Worm (Caenorhabditis elegans): ENCODE measurements around the gene T26H5.11.

The T26H5.11 gene

DNA sequence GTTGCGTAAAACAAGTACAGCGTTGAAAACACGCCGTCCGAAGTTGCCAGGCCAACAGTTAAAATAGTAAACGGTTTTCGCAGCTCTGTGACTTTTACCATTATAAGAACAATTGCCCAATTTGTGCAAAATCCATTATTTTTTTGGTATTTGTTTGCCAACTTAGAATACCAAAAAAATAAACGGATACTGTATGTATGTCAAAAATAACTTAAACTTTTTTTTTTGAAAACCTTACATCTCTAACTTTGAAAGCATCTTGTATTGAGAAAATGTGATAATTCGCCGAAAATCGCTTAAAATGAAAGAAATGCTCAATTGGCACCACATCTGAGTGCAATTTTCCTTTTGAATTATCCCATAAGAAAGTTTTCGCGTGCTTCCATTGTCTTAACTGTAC lies 45.4 kb downstream of the T26H5.11 start, which contains the start of gene fbxa-199:
Gene fbxa-199, minus strand, starts transcription at position 101 of the 400 bp plus-strand sequence.
- TF ChIP-seq lin-11 (tag; optimal IDR thresholded peaks at IDR 0.05) (no peak), hlh-13 (GFP tag; optimal IDR thresholded peaks at IDR 0.05) (no peak), ceh-45 (GFP tag; IDR thresholded peaks at IDR 0.05) (no peak), nhr-11 (tag; optimal IDR thresholded peaks at IDR 0.05) (no peak), ceh-34 (tag; optimal IDR thresholded peaks at IDR 0.05) (no peak), ceh-6 (GFP tag; optimal IDR thresholded peaks at IDR 0.05) (no peak), elt-4 (tag; optimal IDR thresholded peaks at IDR 0.05) (no peak), npax-4 (tag; optimal IDR thresholded peaks at IDR 0.05) (no peak), hlh-15 (tag; optimal IDR thresholded peaks at IDR 0.05) (no peak), ceh-22 (tag; optimal IDR thresholded peaks at IDR 0.05) (no peak), unc-86 (tag; optimal IDR thresholded peaks at IDR 0.05) (no peak), fkh-10 (GFP tag; optimal IDR thresholded peaks at IDR 0.05) (no peak), madf-2 (tag; optimal IDR thresholded peaks at IDR 0.05) (no peak), ref-2 (tag; optimal IDR thresholded peaks at IDR 0.05) (no peak), fax-1 (tag; optimal IDR thresholded peaks at IDR 0.05) (no peak), fkh-6 (tag; optimal IDR thresholded peaks at IDR 0.05) (no peak), tbx-2 (tag; optimal IDR thresholded peaks at IDR 0.05) (no peak)

DNA sequence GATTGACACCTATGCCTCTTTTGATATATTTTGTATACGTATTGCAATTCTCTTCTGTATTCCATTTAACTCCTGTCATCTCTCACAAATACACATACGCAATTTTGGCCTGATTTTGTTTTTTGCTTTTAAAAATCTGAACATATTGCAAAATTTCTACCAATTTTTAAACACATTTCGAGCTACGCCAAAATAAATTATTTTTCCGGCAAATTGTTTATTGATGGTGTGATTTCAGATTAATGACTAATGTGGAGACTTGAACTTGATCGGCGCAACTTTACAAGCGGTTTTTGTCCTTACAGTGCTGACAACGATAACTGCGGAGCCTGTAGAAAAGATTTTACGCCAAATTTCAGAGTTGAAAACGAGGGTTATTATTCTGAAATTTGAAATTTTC lies 46.9 kb downstream of the T26H5.11 start:
- TF ChIP-seq eyg-1 (tag; optimal IDR thresholded peaks at IDR 0.05) (no peak), ceh-48 (tag; optimal IDR thresholded peaks at IDR 0.05) (no peak), fkh-10 (GFP tag; optimal IDR thresholded peaks at IDR 0.05) (no peak), sox-4 (tag; optimal IDR thresholded peaks at IDR 0.05) (no peak), mec-3 (tag; optimal IDR thresholded peaks at IDR 0.05; ENCODE audit: borderline replicate concordance) (no peak), pat-9 (tag; optimal IDR thresholded peaks at IDR 0.05) (no peak), pax-1 (tag; optimal IDR thresholded peaks at IDR 0.05) (no peak), ceh-6 (GFP tag; optimal IDR thresholded peaks at IDR 0.05) (no peak), pha-2 (tag; optimal IDR thresholded peaks at IDR 0.05) (no peak), nfya-1 (tag; optimal IDR thresholded peaks at IDR 0.05) (no peak), hlh-6 (tag; optimal IDR thresholded peaks at IDR 0.05) (no peak), sox-2 (GFP tag; IDR thresholded peaks at IDR 0.05) (no peak), fkh-6 (tag; optimal IDR thresholded peaks at IDR 0.05) (no peak)

DNA sequence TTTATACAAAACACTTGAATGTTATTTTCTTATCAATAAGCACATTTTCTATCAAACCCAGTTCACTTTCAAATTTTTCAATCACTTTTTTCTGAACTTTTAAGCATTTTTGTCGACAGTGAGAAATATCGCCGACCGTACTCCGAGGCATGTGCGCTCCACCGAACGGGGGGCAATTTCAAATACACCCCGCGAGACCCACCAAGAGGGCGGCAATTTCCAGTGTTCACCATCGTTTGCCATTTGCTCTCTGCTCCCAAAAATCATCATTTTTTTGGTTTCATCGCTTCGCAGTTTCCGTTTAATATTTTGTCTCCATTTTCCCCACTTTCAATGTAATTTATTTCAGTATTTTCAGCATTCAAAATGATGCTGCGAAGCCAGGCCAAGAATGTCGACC lies 48.7 kb downstream of the T26H5.11 start, which contains the start of gene cyb-3:
Gene cyb-3, plus strand, starts transcription at position 350 of the 400 bp plus-strand sequence.
- TF ChIP-seq ceh-31 (tag; optimal IDR thresholded peaks at IDR 0.05) (no peak), ahr-1 (tag; optimal IDR thresholded peaks at IDR 0.05) (no peak), odd-2 (tag; optimal IDR thresholded peaks at IDR 0.05) (no peak), sox-4 (tag; optimal IDR thresholded peaks at IDR 0.05) (no peak), ets-4 (tag; optimal IDR thresholded peaks at IDR 0.05) (no peak), tbx-7 (tag; optimal IDR thresholded peaks at IDR 0.05) (no peak), pax-1 (tag; optimal IDR thresholded peaks at IDR 0.05) (no peak), mec-3 (tag; optimal IDR thresholded peaks at IDR 0.05; ENCODE audit: borderline replicate concordance) (no peak), ceh-48 (tag; optimal IDR thresholded peaks at IDR 0.05) (no peak), npax-4 (tag; optimal IDR thresholded peaks at IDR 0.05) (no peak), hlh-8 (tag; optimal IDR thresholded peaks at IDR 0.05) (no peak), unc-55 (GFP tag; optimal IDR thresholded peaks at IDR 0.05) (no peak), ref-2 (tag; optimal IDR thresholded peaks at IDR 0.05) (no peak), sdc-2 (tag; optimal IDR thresholded peaks at IDR 0.05) (no peak), hlh-15 (tag; optimal IDR thresholded peaks at IDR 0.05) (no peak), ceh-14 (tag; optimal IDR thresholded peaks at IDR 0.05) (no peak), F13H6.1 (tag; optimal IDR thresholded peaks at IDR 0.05) (no peak)

DNA sequence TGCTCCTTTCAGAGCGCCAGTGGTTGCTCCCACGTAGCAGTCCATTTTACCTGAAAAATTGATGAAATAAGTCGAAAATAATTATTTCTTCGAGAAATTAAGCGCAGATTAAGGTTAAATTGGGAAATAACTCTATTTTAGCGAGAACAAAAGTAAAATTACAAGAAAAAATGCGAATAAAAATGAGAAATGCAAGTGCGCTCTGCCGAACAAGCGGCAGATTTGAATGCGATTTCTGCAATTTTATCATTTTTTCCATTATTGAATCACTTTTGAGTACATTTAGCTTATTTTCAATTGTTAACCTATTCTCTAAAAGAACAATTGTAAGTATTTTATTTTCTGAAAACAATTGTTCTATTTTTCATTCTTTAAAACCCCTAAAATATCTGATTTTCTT lies 49.2 kb downstream of the T26H5.11 start, which contains the start of gene T06E6.1:
Gene T06E6.1, minus strand, starts transcription at position 56 of the 400 bp plus-strand sequence.
- no peak for TF ChIP-seq ceh-24 (tag; optimal IDR thresholded peaks at IDR 0.05)
- no peak for TF ChIP-seq pqm-1 (tag; optimal IDR thresholded peaks at IDR 0.05)
- no peak for TF ChIP-seq F13H6.1 (tag; optimal IDR thresholded peaks at IDR 0.05)
- TF ChIP-seq unc-3 (GFP tag; conservative IDR thresholded peaks at IDR 0.05), result no peak
- TF ChIP-seq unc-3 (tag; optimal IDR thresholded peaks at IDR 0.05), result no peak
- TF ChIP-seq fkh-10 (GFP tag; optimal IDR thresholded peaks at IDR 0.05), result no peak
- no peak for TF ChIP-seq pag-3 (tag; optimal IDR thresholded peaks at IDR 0.05; ENCODE audit: borderline replicate concordance)
- TF ChIP-seq K09A11.1 (tag; optimal IDR thresholded peaks at IDR 0.05; ENCODE audit: insufficient read depth), result no peak
- no peak for TF ChIP-seq hlh-13 (GFP tag; optimal IDR thresholded peaks at IDR 0.05)
- no peak for TF ChIP-seq ztf-16 (tag; optimal IDR thresholded peaks at IDR 0.05)
- TF ChIP-seq ceh-48 (tag; optimal IDR thresholded peaks at IDR 0.05), result no peak
- TF ChIP-seq che-1 (tag; optimal IDR thresholded peaks at IDR 0.05), result no peak
- no peak for TF ChIP-seq mec-3 (tag; optimal IDR thresholded peaks at IDR 0.05; ENCODE audit: borderline replicate concordance)
- TF ChIP-seq ceh-19 (GFP tag; optimal IDR thresholded peaks at IDR 0.05), result no peak
- no peak for TF ChIP-seq elt-2 (tag; optimal IDR thresholded peaks at IDR 0.05)
- TF ChIP-seq ceh-31 (tag; optimal IDR thresholded peaks at IDR 0.05), result no peak
